Fruit fly (Drosophila melanogaster) Kc167 (cell line): ENCODE data around the gene Samuel.

Experiments
- Myc ChIP-seq: fragments of >200 bp; optimal IDR thresholded peaks from 2 replicates; lab custom pipeline; 2017; ENCODE audit warnings: missing external identifiers
- Sin3A ChIP-seq: fragments of >200 bp; optimal IDR thresholded peaks from 2 replicates; lab custom pipeline; 2018; ENCODE audit warnings: missing external identifiers
- h ChIP-seq: fragments of >200 bp; optimal IDR thresholded peaks from 3 replicates; lab custom pipeline; 2018; ENCODE audit warnings: missing external identifiers
- insv ChIP-seq: fragments of >200 bp; optimal IDR thresholded peaks from 3 replicates; lab custom pipeline; 2018; ENCODE audit warnings: missing external identifiers
- psq ChIP-seq: fragments of >200 bp; optimal IDR thresholded peaks from 2 replicates; lab custom pipeline; 2017; ENCODE audit warnings: missing external identifiers
- ttk ChIP-seq: sonication (Bioruptor generic); optimal IDR thresholded peaks from 2 replicates; lab custom pipeline; 2017; ENCODE audit warnings: missing external identifiers

- TF ChIP-seq Myc (lab: Kevin White, UChicago) (no peak), h (lab: Kevin White, UChicago) (no peak), psq (lab: Kevin White, UChicago) (no peak), ttk (no peak), insv (lab: Kevin White, UChicago) (no peak), Sin3A (lab: Kevin White, UChicago) (no peak)
Measured at dm6 chr2L:11052493-11052788, 14.4 kb downstream of the Samuel start.
